Worm (Caenorhabditis elegans) whole organism, L2 larva: ENCODE data around the gene nhr-19.

Source experiments
- C34F6.9 ChIP-seq: fragments of 150-350 bp; optimal IDR thresholded peaks from 2 replicates; lab custom pipeline; 2014; ENCODE audit warnings: missing biosample characterization, missing genetic modification characterization
- F13H6.1 ChIP-seq: sonication (generic microtip); optimal IDR thresholded peaks from 2 replicates; lab custom pipeline; 2016; ENCODE audit warnings: missing genetic modification characterization, missing compliant biosample characterization
- Y55F3AM.14 ChIP-seq: fragments of 200-800 bp; sonication (Bioruptor generic); optimal IDR thresholded peaks from 2 replicates; lab custom pipeline; 2018; ENCODE audit warnings: mild to moderate bottlenecking, missing genetic modification characterization, missing compliant biosample characterization
- alr-1 ChIP-seq: fragments of 150-350 bp; optimal IDR thresholded peaks from 2 replicates; lab custom pipeline; 2014; ENCODE audit warnings: missing biosample characterization, missing genetic modification characterization
- aly-2 ChIP-seq: fragments of 150-350 bp; optimal IDR thresholded peaks from 2 replicates; lab custom pipeline; 2014; ENCODE audit warnings: missing biosample characterization, missing genetic modification characterization
- ama-1 ChIP-seq: fragments of 150-350 bp; optimal IDR thresholded peaks from 2 replicates; lab custom pipeline; 2018; ENCODE audit warnings: inconsistent platforms
- blmp-1 ChIP-seq: sonication (generic microtip); optimal IDR thresholded peaks from 2 replicates; lab custom pipeline; 2017; ENCODE audit warnings: missing genetic modification characterization, mild to moderate bottlenecking, missing compliant biosample characterization, antibody characterized with exemption, moderate library complexity; ENCODE audit not compliant: insufficient read depth
- ceh-16 ChIP-seq: fragments of 150-350 bp; optimal IDR thresholded peaks from 2 replicates; lab custom pipeline; 2014; ENCODE audit warnings: missing biosample characterization, missing genetic modification characterization
- ceh-82 ChIP-seq: fragments of 150-350 bp; optimal IDR thresholded peaks from 2 replicates; lab custom pipeline; 2014; ENCODE audit warnings: missing biosample characterization, missing genetic modification characterization
- dmd-4 ChIP-seq: sonication (generic microtip); optimal IDR thresholded peaks from 2 replicates; lab custom pipeline; 2017; ENCODE audit warnings: missing biosample characterization, missing genetic modification characterization
- egl-27 ChIP-seq: sonication (generic microtip); optimal IDR thresholded peaks from 3 replicates; lab custom pipeline; 2017; ENCODE audit warnings: missing biosample characterization, missing genetic modification reagents, missing genetic modification characterization
- elt-1 ChIP-seq: fragments of 150-350 bp; optimal IDR thresholded peaks from 2 replicates; lab custom pipeline; 2014; ENCODE audit warnings: missing biosample characterization, missing genetic modification characterization
- elt-3 ChIP-seq: sonication (generic microtip); optimal IDR thresholded peaks from 2 replicates; lab custom pipeline; 2017; ENCODE audit warnings: missing biosample characterization, missing genetic modification characterization
- fos-1 ChIP-seq: fragments of 150-350 bp; optimal IDR thresholded peaks from 2 replicates; lab custom pipeline; 2014; ENCODE audit warnings: missing biosample characterization, missing genetic modification characterization
- gmeb-1 ChIP-seq: fragments of 150-350 bp; optimal IDR thresholded peaks from 2 replicates; lab custom pipeline; 2014; ENCODE audit warnings: missing biosample characterization, missing genetic modification characterization
- lin-11 ChIP-seq: fragments of 150-350 bp; sonication (generic microtip); optimal IDR thresholded peaks from 2 replicates; lab custom pipeline; 2014; ENCODE audit warnings: missing biosample characterization, missing genetic modification characterization, inconsistent platforms, mixed read lengths
- lin-13 ChIP-seq: fragments of 150-350 bp; optimal IDR thresholded peaks from 2 replicates; lab custom pipeline; 2014; ENCODE audit warnings: missing biosample characterization, missing genetic modification reagents, missing genetic modification characterization
- lin-39 ChIP-seq: fragments of 150-350 bp; optimal IDR thresholded peaks from 2 replicates; lab custom pipeline; 2014; ENCODE audit warnings: missing biosample characterization, missing genetic modification reagents, missing genetic modification characterization
- lsy-2 ChIP-seq, 2 experiments: fragments of 150-350 bp in 1 of 2; sonication (generic microtip) in 1 of 2; optimal IDR thresholded peaks; 2 replicates each; lab custom pipeline; 2014 to 2017; ENCODE audit warnings: missing biosample characterization in 2 of 2, missing genetic modification characterization in 2 of 2
- mab-5 ChIP-seq: fragments of 150-350 bp; optimal IDR thresholded peaks from 2 replicates; lab custom pipeline; 2014; ENCODE audit warnings: missing biosample characterization, missing genetic modification characterization
- mdl-1 ChIP-seq, 2 experiments: fragments of 150-350 bp in 1 of 2; sonication (generic microtip) in 1 of 2; optimal IDR thresholded peaks; 2 replicates each; lab custom pipeline; 2017; ENCODE audit warnings: missing biosample characterization in 2 of 2, missing genetic modification characterization in 2 of 2
- nhr-10 ChIP-seq: sonication (generic microtip); optimal IDR thresholded peaks from 2 replicates; lab custom pipeline; 2017; ENCODE audit warnings: missing biosample characterization, missing genetic modification characterization
- nhr-11 ChIP-seq: fragments of 150-350 bp; optimal IDR thresholded peaks from 2 replicates; lab custom pipeline; 2014; ENCODE audit warnings: missing biosample characterization, missing genetic modification characterization
- nhr-12 ChIP-seq: fragments of 150-350 bp; optimal IDR thresholded peaks from 2 replicates; lab custom pipeline; 2014; ENCODE audit warnings: missing biosample characterization, missing genetic modification characterization
- nhr-129 ChIP-seq: fragments of 150-350 bp; optimal IDR thresholded peaks from 2 replicates; lab custom pipeline; 2014; ENCODE audit warnings: missing biosample characterization, missing genetic modification characterization
- nhr-21 ChIP-seq: fragments of 150-350 bp; optimal IDR thresholded peaks from 2 replicates; lab custom pipeline; 2014; ENCODE audit warnings: missing biosample characterization, missing genetic modification characterization
- nhr-23 ChIP-seq: fragments of 150-350 bp; optimal IDR thresholded peaks from 2 replicates; lab custom pipeline; 2014; ENCODE audit warnings: missing biosample characterization, missing genetic modification reagents, missing genetic modification characterization
- nhr-237 ChIP-seq: fragments of 150-350 bp; optimal IDR thresholded peaks from 2 replicates; lab custom pipeline; 2014; ENCODE audit warnings: missing biosample characterization, missing genetic modification characterization
- nhr-25 ChIP-seq: fragments of 150-350 bp; sonication (generic microtip); optimal IDR thresholded peaks from 3 replicates; lab custom pipeline; 2014; ENCODE audit warnings: missing biosample characterization, missing genetic modification characterization
- nhr-6 ChIP-seq: fragments of 150-350 bp; optimal IDR thresholded peaks from 2 replicates; lab custom pipeline; 2014; ENCODE audit warnings: missing biosample characterization, missing genetic modification characterization
- peb-1 ChIP-seq: fragments of 150-350 bp; optimal IDR thresholded peaks from 2 replicates; lab custom pipeline; 2014; ENCODE audit warnings: missing biosample characterization, missing genetic modification characterization
- sem-4 ChIP-seq: fragments of 150-350 bp; optimal IDR thresholded peaks from 2 replicates; lab custom pipeline; 2014; ENCODE audit warnings: missing biosample characterization, missing genetic modification reagents, missing genetic modification characterization
- skn-1 ChIP-seq: sonication (generic microtip); optimal IDR thresholded peaks from 2 replicates; lab custom pipeline; 2017; ENCODE audit warnings: missing biosample characterization, missing genetic modification characterization
- sma-3 ChIP-seq: sonication (generic microtip); optimal IDR thresholded peaks from 2 replicates; lab custom pipeline; 2016; ENCODE audit warnings: missing genetic modification reagents, missing genetic modification characterization, missing compliant biosample characterization
- sma-9 ChIP-seq, 2 experiments: fragments of 150-350 bp in 1 of 2; sonication (generic microtip) in 1 of 2; optimal IDR thresholded peaks; 2 replicates each; lab custom pipeline; 2014 to 2016; ENCODE audit warnings: missing genetic modification characterization in 2 of 2, mild to moderate bottlenecking in 1 of 2, missing biosample characterization in 1 of 2, missing compliant biosample characterization in 1 of 2, missing genetic modification reagents in 1 of 2, moderate library complexity in 1 of 2
- unc-39 ChIP-seq: fragments of 150-350 bp; optimal IDR thresholded peaks from 2 replicates; lab custom pipeline; 2014; ENCODE audit warnings: missing biosample characterization, missing genetic modification characterization
- unc-55 ChIP-seq: fragments of 150-350 bp; sonication (generic microtip); optimal IDR thresholded peaks from 3 replicates; lab custom pipeline; 2014; ENCODE audit warnings: missing biosample characterization, missing genetic modification reagents, missing genetic modification characterization
- unc-62 ChIP-seq: fragments of 150-350 bp; optimal IDR thresholded peaks from 2 replicates; lab custom pipeline; 2014; ENCODE audit warnings: missing biosample characterization, missing genetic modification reagents, missing genetic modification characterization
- zag-1 ChIP-seq: fragments of 150-350 bp; optimal IDR thresholded peaks from 2 replicates; lab custom pipeline; 2014; ENCODE audit warnings: missing biosample characterization, missing genetic modification characterization
- ztf-11 ChIP-seq: sonication (generic microtip); optimal IDR thresholded peaks from 2 replicates; lab custom pipeline; 2017; ENCODE audit warnings: missing biosample characterization, missing genetic modification characterization

The nhr-19 gene

ce11 chrII:9591071-9591470 is 14.3 kb downstream of the nhr-19 start, which contains the start of the genes E02H1.1 and tag-124 (continued):
- TF ChIP-seq nhr-6 (tag; lab: Kevin White, UChicago) (peak; percentile 64), nhr-23 (tag; lab: Kevin White, UChicago) (no peak), alr-1 (tag; lab: Kevin White, UChicago) (no peak), lin-39 (tag; lab: Kevin White, UChicago) (no peak), nhr-129 (peak; percentile 67), unc-55 (peak; percentile 89), elt-3 (tag; lab: Kevin White, UChicago) (no peak), ceh-16 (no peak), C34F6.9 (tag; lab: Kevin White, UChicago) (peak; percentile 81), unc-39 (no peak), nhr-11 (tag; lab: Kevin White, UChicago) (no peak), sma-9 (GFP tag; optimal IDR thresholded peaks at IDR 0.05; lab: Kevin White, UChicago) (peak; percentile 92), sma-9 (tag; optimal IDR thresholded peaks at IDR 0.05; lab: Kevin White, UChicago) (no peak), zag-1 (tag; lab: Kevin White, UChicago) (no peak), nhr-10 (tag; lab: Kevin White, UChicago) (no peak), fos-1 (tag; lab: Kevin White, UChicago) (peak; percentile 27), unc-62 (GFP tag; lab: Kevin White, UChicago) (no peak), peb-1 (tag; lab: Kevin White, UChicago) (no peak), dmd-4 (tag; lab: Kevin White, UChicago) (no peak), elt-1 (tag; lab: Kevin White, UChicago) (no peak), nhr-237 (tag; lab: Kevin White, UChicago) (no peak)

- TF ChIP-seq nhr-12 (tag; lab: Kevin White, UChicago): no peak
- no peak for TF ChIP-seq mab-5 (tag; lab: Kevin White, UChicago)
- TF ChIP-seq nhr-11 (tag; lab: Kevin White, UChicago): no peak
- no peak for TF ChIP-seq sem-4
- no peak for TF ChIP-seq lin-13
- no peak for TF ChIP-seq unc-39
- TF ChIP-seq F13H6.1: no peak
Observed at ce11 chrII:9589667-9590066, 15.7 kb downstream of the nhr-19 start, which contains the start of gene eral-1. TSS of gene eral-1 (minus strand) at chrII:9589767.

- TF ChIP-seq F13H6.1 (no peak), mab-5 (tag; lab: Kevin White, UChicago) (no peak), elt-1 (tag; lab: Kevin White, UChicago) (no peak), Y55F3AM.14 (GFP tag; lab: Kevin White, UChicago) (no peak), lin-13 (no peak), sma-3 (GFP tag; lab: Kevin White, UChicago) (peak; percentile 50), skn-1 (tag; lab: Kevin White, UChicago) (no peak), egl-27 (tag; lab: Kevin White, UChicago) (no peak), gmeb-1 (tag; lab: Kevin White, UChicago) (peak; percentile 36), sem-4 (no peak), nhr-21 (peak; percentile 9), ama-1 (no peak), nhr-12 (tag; lab: Kevin White, UChicago) (no peak), mdl-1 (tag; optimal IDR thresholded peaks at IDR 0.05; lab: Kevin White, UChicago) (no peak), ztf-11 (tag; lab: Kevin White, UChicago) (no peak), nhr-25 (tag; lab: Kevin White, UChicago) (peak; percentile 64), alr-1 (tag; lab: Kevin White, UChicago) (no peak), unc-39 (no peak), nhr-23 (tag; lab: Kevin White, UChicago) (no peak), lsy-2 (tag; optimal IDR thresholded peaks at IDR 0.05; lab: Kevin White, UChicago) (no peak), fos-1 (tag; lab: Kevin White, UChicago) (peak; percentile 37), sma-9 (GFP tag; optimal IDR thresholded peaks at IDR 0.05; lab: Kevin White, UChicago) (peak; percentile 65), sma-9 (tag; optimal IDR thresholded peaks at IDR 0.05; lab: Kevin White, UChicago) (no peak), zag-1 (tag; lab: Kevin White, UChicago) (no peak), nhr-11 (tag; lab: Kevin White, UChicago) (no peak), dmd-4 (tag; lab: Kevin White, UChicago) (no peak), unc-62 (GFP tag; lab: Kevin White, UChicago) (no peak), aly-2 (tag; lab: Kevin White, UChicago) (no peak), unc-55 (no peak), lin-39 (tag; lab: Kevin White, UChicago) (no peak), blmp-1 (tag; lab: Kevin White, UChicago) (peak; percentile 25), ceh-82 (tag; lab: Kevin White, UChicago) (no peak), elt-3 (tag; lab: Kevin White, UChicago) (no peak), nhr-129 (no peak), nhr-6 (tag; lab: Kevin White, UChicago) (no peak), peb-1 (tag; lab: Kevin White, UChicago) (no peak), nhr-10 (tag; lab: Kevin White, UChicago) (no peak), lin-11 (no peak)
Observed at ce11 chrII:9586734-9587209, 18.6 kb downstream of the nhr-19 start, which contains the start of gene ugt-58. TSS of gene ugt-58 (minus strand) at chrII:9586784.
